Worm (Caenorhabditis elegans) whole organism, mixed stage, embryonic: ENCODE measurements around the gene cup-14.

Experiments used
- M03D4.4 ChIP-seq: sonication (generic microtip); optimal IDR thresholded peaks from 2 replicates; lab custom pipeline; 2017; ENCODE audit warnings: mild to moderate bottlenecking, missing genetic modification characterization, missing compliant biosample characterization
- bed-3 ChIP-seq: fragments of 200-800 bp; sonication (Bioruptor generic); optimal IDR thresholded peaks from 3 replicates; lab custom pipeline; 2018; ENCODE audit warnings: mild to moderate bottlenecking, missing genetic modification characterization, moderate library complexity, missing compliant biosample characterization
- blmp-1 ChIP-seq: fragments of 150-350 bp; optimal IDR thresholded peaks from 2 replicates; lab custom pipeline; 2014; ENCODE audit warnings: missing biosample characterization, missing genetic modification characterization
- ceh-39 ChIP-seq: fragments of 150-350 bp; optimal IDR thresholded peaks from 2 replicates; lab custom pipeline; 2014; ENCODE audit warnings: missing biosample characterization, missing genetic modification characterization
- ceh-43 ChIP-seq: fragments of 200-800 bp; sonication (Bioruptor generic); optimal IDR thresholded peaks from 2 replicates; lab custom pipeline; 2018; ENCODE audit warnings: mild to moderate bottlenecking, missing genetic modification characterization, moderate library complexity, missing compliant biosample characterization
- ces-1 ChIP-seq: fragments of 150-350 bp; optimal IDR thresholded peaks from 2 replicates; lab custom pipeline; 2014; ENCODE audit warnings: missing biosample characterization, missing genetic modification reagents, missing genetic modification characterization
- cnd-1 ChIP-seq: fragments of 200-800 bp; sonication (Bioruptor generic); optimal IDR thresholded peaks from 2 replicates; lab custom pipeline; 2018; ENCODE audit warnings: mild to moderate bottlenecking, missing genetic modification characterization, missing compliant biosample characterization
- elt-1 ChIP-seq: sonication (generic microtip); optimal IDR thresholded peaks from 2 replicates; lab custom pipeline; 2017; ENCODE audit warnings: missing genetic modification characterization, mild to moderate bottlenecking, missing compliant biosample characterization, antibody characterized with exemption, moderate library complexity, borderline replicate concordance; ENCODE audit not compliant: insufficient read depth
- elt-3 ChIP-seq: fragments of 150-350 bp; optimal IDR thresholded peaks from 2 replicates; lab custom pipeline; 2014; ENCODE audit warnings: missing biosample characterization, missing genetic modification characterization
- flh-1 ChIP-seq: fragments of 200-800 bp; sonication (Bioruptor generic); optimal IDR thresholded peaks from 2 replicates; lab custom pipeline; 2018; ENCODE audit warnings: mild to moderate bottlenecking, missing genetic modification characterization, moderate library complexity, missing compliant biosample characterization
- ham-2 ChIP-seq: fragments of 200-800 bp; sonication (Bioruptor generic); optimal IDR thresholded peaks from 2 replicates; lab custom pipeline; 2018; ENCODE audit warnings: mild to moderate bottlenecking, missing genetic modification characterization, missing compliant biosample characterization
- lin-13 ChIP-seq: fragments of 150-350 bp; optimal IDR thresholded peaks from 2 replicates; lab custom pipeline; 2014; ENCODE audit warnings: missing biosample characterization, missing genetic modification characterization
- lin-32 ChIP-seq: fragments of 200-800 bp; sonication (Bioruptor generic); optimal IDR thresholded peaks from 2 replicates; lab custom pipeline; 2018; ENCODE audit warnings: mild to moderate bottlenecking, missing genetic modification characterization, missing compliant biosample characterization
- lsy-2 ChIP-seq: fragments of 150-350 bp; optimal IDR thresholded peaks from 2 replicates; lab custom pipeline; 2014; ENCODE audit warnings: missing biosample characterization, missing genetic modification characterization
- mab-5 ChIP-seq: fragments of 150-350 bp; optimal IDR thresholded peaks from 2 replicates; lab custom pipeline; 2014; ENCODE audit warnings: missing biosample characterization, missing genetic modification characterization
- mls-2 ChIP-seq: sonication (generic microtip); optimal IDR thresholded peaks from 2 replicates; lab custom pipeline; 2016; ENCODE audit warnings: mild to moderate bottlenecking, missing genetic modification characterization, moderate library complexity, missing compliant biosample characterization
- nhr-12 ChIP-seq: fragments of 150-350 bp; optimal IDR thresholded peaks from 2 replicates; lab custom pipeline; 2014; ENCODE audit warnings: missing biosample characterization, missing genetic modification characterization
- nhr-2 ChIP-seq: fragments of 150-350 bp; optimal IDR thresholded peaks from 2 replicates; lab custom pipeline; 2014; ENCODE audit warnings: missing biosample characterization, missing genetic modification characterization
- nhr-28 ChIP-seq: fragments of 150-350 bp; optimal IDR thresholded peaks from 2 replicates; lab custom pipeline; 2014; ENCODE audit warnings: missing biosample characterization, missing genetic modification characterization
- nhr-76 ChIP-seq: sonication (generic microtip); optimal IDR thresholded peaks from 2 replicates; lab custom pipeline; 2017; ENCODE audit warnings: missing biosample characterization, missing genetic modification characterization
- pha-4 ChIP-seq: fragments of 150-350 bp; optimal IDR thresholded peaks from 2 replicates; lab custom pipeline; 2018; ENCODE audit warnings: missing biosample characterization, missing genetic modification reagents, missing genetic modification characterization
- snpc-4 ChIP-seq: fragments of 150-350 bp; optimal IDR thresholded peaks from 2 replicates; lab custom pipeline; 2014; ENCODE audit warnings: missing biosample characterization, missing genetic modification characterization
- sptf-1 ChIP-seq: sonication (generic microtip); optimal IDR thresholded peaks from 2 replicates; lab custom pipeline; 2017; ENCODE audit warnings: mild to moderate bottlenecking, missing genetic modification characterization, moderate library complexity, missing compliant biosample characterization
- tbx-8 ChIP-seq: fragments of 200-800 bp; sonication (Bioruptor generic); optimal IDR thresholded peaks from 2 replicates; lab custom pipeline; 2018; ENCODE audit warnings: mild to moderate bottlenecking, missing genetic modification characterization, moderate library complexity, missing compliant biosample characterization
- unc-120 ChIP-seq: sonication (generic microtip); optimal IDR thresholded peaks from 2 replicates; lab custom pipeline; 2017; ENCODE audit warnings: missing genetic modification characterization, missing compliant biosample characterization; ENCODE audit not compliant: poor library complexity, severe bottlenecking
- unc-39 ChIP-seq: fragments of 150-350 bp; optimal IDR thresholded peaks from 2 replicates; lab custom pipeline; 2014; ENCODE audit warnings: missing biosample characterization, missing genetic modification characterization
- unc-62 ChIP-seq: fragments of 150-350 bp; optimal IDR thresholded peaks from 2 replicates; lab custom pipeline; 2014; ENCODE audit warnings: missing biosample characterization, missing genetic modification reagents, missing genetic modification characterization
- zip-8 ChIP-seq: fragments of 150-350 bp; optimal IDR thresholded peaks from 2 replicates; lab custom pipeline; 2014; ENCODE audit warnings: missing biosample characterization, missing genetic modification characterization
- ztf-11 ChIP-seq: fragments of 150-350 bp; optimal IDR thresholded peaks from 2 replicates; lab custom pipeline; 2014; ENCODE audit warnings: missing biosample characterization, missing genetic modification characterization

cup-14 gene

ce11 chrII:13879589-13879988, 7.5 kb upstream of the cup-14 start:
- TF ChIP-seq unc-39 (tag; lab: Kevin White, UChicago) (no peak), zip-8 (tag; lab: Kevin White, UChicago) (no peak), cnd-1 (tag; lab: Kevin White, UChicago) (no peak)

DNA sequence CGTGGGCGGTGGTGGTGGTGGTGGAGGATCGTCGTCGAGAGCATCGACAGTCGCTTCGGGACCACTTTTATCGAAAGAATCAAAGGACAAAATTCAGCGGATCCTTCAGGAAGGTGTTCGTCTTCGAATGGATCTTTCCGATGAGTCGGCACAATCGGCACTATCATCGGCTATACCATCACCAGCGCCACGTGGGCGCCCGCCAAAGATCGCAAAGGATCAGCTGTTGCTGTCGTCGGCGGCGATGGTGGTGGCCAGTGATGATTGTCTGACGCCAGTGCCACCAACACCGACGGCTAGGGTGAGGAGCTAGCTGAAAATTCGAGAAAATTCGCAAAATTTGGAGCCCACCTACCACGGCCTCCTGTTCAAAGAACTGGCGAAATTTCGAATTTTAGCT, 6.0 kb upstream of the cup-14 start:
- no peak for TF ChIP-seq nhr-76 (tag; lab: Kevin White, UChicago)
- TF ChIP-seq flh-1 (GFP tag; lab: Kevin White, UChicago): no peak
- no peak for TF ChIP-seq nhr-12 (tag; lab: Kevin White, UChicago)

DNA sequence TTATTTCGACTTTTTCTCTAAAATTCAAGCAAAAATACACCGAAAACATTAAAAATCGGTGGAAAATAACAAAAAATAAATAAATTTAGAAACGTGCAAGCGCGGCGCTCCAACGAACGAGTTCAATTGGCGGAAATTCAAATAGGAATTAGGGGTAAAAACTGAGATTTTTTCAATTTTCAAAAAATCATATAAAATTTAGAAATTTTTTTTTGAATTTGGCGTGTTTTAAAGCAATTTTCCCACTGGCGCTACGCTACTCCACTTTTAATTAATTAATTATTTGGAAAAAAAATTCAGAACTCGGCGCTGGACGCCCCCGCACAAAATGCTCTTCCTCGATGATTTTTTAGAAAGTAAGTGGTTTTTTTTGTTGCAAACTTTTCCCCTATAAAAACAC, 3.7 kb upstream of the cup-14 start, which contains the start of gene ing-3:
Gene ing-3, plus strand, starts transcription at position 301 of the 400 bp plus-strand sequence.
- no peak for TF ChIP-seq mab-5 (tag; lab: Kevin White, UChicago)
- no peak for TF ChIP-seq elt-1 (tag; lab: Kevin White, UChicago)
- no peak for TF ChIP-seq mls-2 (tag; lab: Kevin White, UChicago)
- no peak for TF ChIP-seq tbx-8 (GFP tag; lab: Kevin White, UChicago)
- no peak for TF ChIP-seq nhr-12 (tag; lab: Kevin White, UChicago)
- no peak for TF ChIP-seq ceh-39 (tag; lab: Kevin White, UChicago)
- no peak for TF ChIP-seq sptf-1 (tag; lab: Kevin White, UChicago)
- TF ChIP-seq lsy-2 (tag; lab: Kevin White, UChicago): no peak
- TF ChIP-seq blmp-1: no peak
- TF ChIP-seq zip-8 (tag; lab: Kevin White, UChicago): no peak
- no peak for TF ChIP-seq unc-120 (tag; lab: Kevin White, UChicago)
- TF ChIP-seq, all 35 proteins: peak for 0

- TF ChIP-seq ceh-43 (no peak), nhr-28 (tag; lab: Kevin White, UChicago) (no peak), mab-5 (tag; lab: Kevin White, UChicago) (no peak), unc-39 (tag; lab: Kevin White, UChicago) (no peak), zip-8 (tag; lab: Kevin White, UChicago) (no peak), unc-62 (no peak), lin-32 (GFP tag; lab: Kevin White, UChicago) (no peak), flh-1 (GFP tag; lab: Kevin White, UChicago) (no peak), ham-2 (GFP tag; lab: Kevin White, UChicago) (no peak), lin-13 (tag; lab: Kevin White, UChicago) (no peak), bed-3 (no peak), ztf-11 (tag; lab: Kevin White, UChicago) (no peak), elt-1 (tag; lab: Kevin White, UChicago) (no peak), blmp-1 (no peak)
These were observed 9.6 kb downstream of the cup-14 start for ce11 chrII:13862453-13862852.

ce11 chrII:13860900-13861299, 11.1 kb downstream of the cup-14 start:
- TF ChIP-seq M03D4.4 (tag; lab: Kevin White, UChicago) (no peak), sptf-1 (tag; lab: Kevin White, UChicago) (no peak), ces-1 (no peak), elt-1 (tag; lab: Kevin White, UChicago) (no peak), nhr-76 (tag; lab: Kevin White, UChicago) (no peak), snpc-4 (tag; lab: Kevin White, UChicago) (no peak), ztf-11 (tag; lab: Kevin White, UChicago) (no peak), lin-32 (GFP tag; lab: Kevin White, UChicago) (no peak), lin-13 (tag; lab: Kevin White, UChicago) (no peak), unc-39 (tag; lab: Kevin White, UChicago) (no peak), blmp-1 (no peak), nhr-12 (tag; lab: Kevin White, UChicago) (no peak), nhr-2 (tag; lab: Kevin White, UChicago) (no peak), flh-1 (GFP tag; lab: Kevin White, UChicago) (no peak), mls-2 (tag; lab: Kevin White, UChicago) (no peak), unc-120 (tag; lab: Kevin White, UChicago) (no peak), pha-4 (no peak), elt-3 (tag; lab: Kevin White, UChicago) (no peak)
- TF ChIP-seq, all 35 proteins: peak for 0
